Worm (Caenorhabditis elegans): ENCODE data around the gene tbc-2.
"Not testable (repeated sequence)": the region's sequence is repeated elsewhere in the genome, so short reads cannot be mapped to it uniquely, and the experiment has no call there.

Gene tbc-2

DNA sequence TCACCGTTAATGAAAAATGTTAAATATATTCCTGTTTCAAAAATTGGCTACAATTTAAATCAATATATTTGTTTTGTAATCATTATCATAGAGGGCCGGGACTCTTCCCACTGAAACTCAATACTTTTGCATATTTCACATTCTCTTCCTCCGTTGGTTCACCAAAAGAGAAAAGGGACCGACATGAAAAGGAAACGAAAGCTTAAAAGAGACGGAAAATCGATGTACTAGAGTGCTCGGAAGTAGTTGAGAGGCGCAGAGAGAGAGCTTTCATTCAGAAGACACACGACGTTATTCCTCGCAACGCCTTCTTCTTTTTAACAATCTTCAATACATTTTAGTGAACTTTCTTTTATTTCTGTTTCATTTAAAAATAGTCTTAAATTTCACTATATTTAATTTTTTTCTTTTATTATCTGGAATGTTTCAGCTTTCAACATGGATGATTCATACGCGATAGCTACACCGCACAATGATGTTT, 6.9 kb downstream of the tbc-2 start, which contains the start of gene ehs-1:
TSS of gene ehs-1 (plus strand) at position 431 of the 481 bp plus-strand sequence.
- TF ChIP-seq W03F9.2 (tag; optimal IDR thresholded peaks at IDR 0.05) = no peak
- no peak for TF ChIP-seq him-1 (tag; optimal IDR thresholded peaks at IDR 0.05)
- no peak for TF ChIP-seq dao-5 (tag; optimal IDR thresholded peaks at IDR 0.05)

ce11 chrII:5819655-5820054, 7.6 kb downstream of the tbc-2 start:
- TF ChIP-seq dao-5 (tag; optimal IDR thresholded peaks at IDR 0.05) = no peak
- peak; percentile 61 for TF ChIP-seq W03F9.2 (tag; optimal IDR thresholded peaks at IDR 0.05)

DNA sequence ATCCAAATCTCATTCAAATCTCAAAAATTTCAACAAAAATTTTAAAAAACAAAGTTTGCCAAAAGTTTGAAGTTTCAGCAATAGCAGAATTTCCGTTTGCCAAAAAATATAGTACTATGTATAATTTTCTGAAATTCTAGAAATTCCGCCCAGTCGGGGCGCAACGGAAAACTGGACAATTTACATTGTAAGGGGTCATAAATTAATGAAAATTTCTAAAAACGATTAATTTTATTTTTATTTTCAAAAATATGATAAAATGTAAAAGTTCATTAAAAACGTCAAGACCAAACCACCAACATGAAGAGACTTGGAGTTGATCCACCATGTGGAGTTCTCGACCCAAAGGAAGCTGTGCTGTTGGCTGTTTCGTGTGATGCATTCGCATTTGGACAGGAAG, 8.9 kb downstream of the tbc-2 start, which contains the start of gene ZK1248.4:
TSS of gene ZK1248.4 (plus strand) at position 301 of the 400 bp plus-strand sequence.
- TF ChIP-seq W03F9.2 (tag; optimal IDR thresholded peaks at IDR 0.05) (no peak), dao-5 (tag; optimal IDR thresholded peaks at IDR 0.05) (no peak), him-1 (tag; optimal IDR thresholded peaks at IDR 0.05) (no peak)

ce11 chrII:5816346-5816745, 10.9 kb downstream of the tbc-2 start, which contains the start of gene ZK1248.20:
Gene ZK1248.20, plus strand, starts transcription at chrII:5816646.
- TF ChIP-seq W03F9.2 (tag; optimal IDR thresholded peaks at IDR 0.05) (no peak), him-1 (tag; optimal IDR thresholded peaks at IDR 0.05) (no peak), dao-5 (tag; optimal IDR thresholded peaks at IDR 0.05) (no peak)

DNA sequence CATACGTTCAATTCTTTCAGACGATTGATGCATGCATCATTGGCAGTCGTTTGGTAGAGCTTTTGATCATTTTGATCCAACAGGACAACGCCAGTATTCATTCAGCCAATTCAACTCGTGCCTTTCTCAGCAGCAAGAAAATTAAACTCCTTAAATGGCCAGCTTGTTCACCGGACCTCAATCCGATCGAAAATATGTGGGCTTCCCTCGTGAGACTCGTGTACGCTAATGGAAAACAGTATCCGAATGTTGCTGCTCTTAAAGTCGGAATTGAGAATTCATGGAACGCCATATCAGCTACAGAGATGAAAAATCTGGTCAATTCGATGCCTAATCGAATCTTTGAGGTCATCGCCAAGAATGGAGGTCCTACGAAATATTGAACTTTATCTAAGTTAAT, 11.9 kb downstream of the tbc-2 start, which contains the start of gene wago-5:
TSS of gene wago-5 (minus strand) at position 101 of the 400 bp plus-strand sequence.
- not testable (repeated sequence) for TF ChIP-seq him-1, dao-5, W03F9.2 (tag; optimal IDR thresholded peaks at IDR 0.05)

DNA sequence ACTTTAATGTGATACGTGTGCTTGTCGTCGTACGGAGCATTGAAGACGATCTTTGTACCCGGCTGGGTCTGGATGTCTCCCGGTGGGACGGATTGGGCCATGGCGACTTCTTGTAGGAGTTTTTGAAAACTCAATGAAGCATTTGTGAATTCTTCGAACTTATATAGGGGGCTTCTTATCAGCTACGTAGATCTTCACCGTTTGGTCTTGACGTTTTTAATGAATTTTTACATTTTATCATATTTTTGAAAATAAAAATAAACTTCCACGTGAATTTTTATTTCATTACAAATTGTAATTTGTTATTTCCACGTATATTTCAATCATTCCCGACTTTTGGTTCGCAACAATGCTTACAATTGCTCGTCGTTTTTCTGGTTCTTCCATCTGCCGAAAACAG, 17.0 kb downstream of the tbc-2 start, which contains the start of the genes msp-64 and ZK1248.5:
TSS of gene msp-64 (minus strand) at position 101 of the 400 bp plus-strand sequence.
TSS of gene ZK1248.5 (plus strand) at position 285 of the 400 bp plus-strand sequence.
- TF ChIP-seq him-1 (tag; optimal IDR thresholded peaks at IDR 0.05) = no peak
- no peak for TF ChIP-seq dao-5 (tag; optimal IDR thresholded peaks at IDR 0.05)
- TF ChIP-seq W03F9.2 (tag; optimal IDR thresholded peaks at IDR 0.05) = no peak

- TF ChIP-seq W03F9.2 (tag; optimal IDR thresholded peaks at IDR 0.05) (no peak), dao-5 (tag; optimal IDR thresholded peaks at IDR 0.05) (no peak), him-1 (tag; optimal IDR thresholded peaks at IDR 0.05) (no peak)
Observed at ce11 chrII:5806563-5806962, 20.7 kb downstream of the tbc-2 start.

DNA sequence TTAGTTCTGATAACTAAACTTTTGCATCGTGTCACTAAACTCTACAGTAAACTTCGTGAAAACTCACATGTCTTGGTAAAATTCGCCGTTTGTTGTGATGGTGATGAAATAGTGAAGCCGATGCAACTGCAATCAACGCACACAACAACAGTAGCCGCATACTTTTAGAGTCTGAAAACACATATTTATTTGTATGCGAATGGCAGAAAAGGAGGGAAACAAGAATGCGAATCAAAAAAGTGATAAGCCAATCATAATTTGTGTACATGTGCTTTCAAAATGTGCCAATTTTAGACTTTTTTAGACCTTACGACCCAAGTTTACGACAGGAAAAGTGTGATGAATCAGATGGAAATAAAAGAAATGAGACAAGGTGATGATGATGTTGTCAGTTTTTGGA, 21.9 kb downstream of the tbc-2 start, which contains the start of gene K05F1.10:
TSS of gene K05F1.10 (minus strand) at position 171 of the 400 bp plus-strand sequence.
- TF ChIP-seq him-1 (tag; optimal IDR thresholded peaks at IDR 0.05) = no peak
- TF ChIP-seq dao-5 (tag; optimal IDR thresholded peaks at IDR 0.05) = no peak
- TF ChIP-seq W03F9.2 (tag; optimal IDR thresholded peaks at IDR 0.05) = no peak

ce11 chrII:5804288-5804687, 23.0 kb downstream of the tbc-2 start:
- TF ChIP-seq him-1 (tag; optimal IDR thresholded peaks at IDR 0.05) (no peak), dao-5 (tag; optimal IDR thresholded peaks at IDR 0.05) (no peak), W03F9.2 (tag; optimal IDR thresholded peaks at IDR 0.05) (no peak)

ce11 chrII:5801075-5801474, 26.2 kb downstream of the tbc-2 start, which contains the start of the genes K05F1.9 and K05F1.1:
Gene K05F1.9, minus strand, starts transcription at chrII:5801175.
Gene K05F1.1, plus strand, starts transcription at chrII:5801382.
- TF ChIP-seq him-1 (tag; optimal IDR thresholded peaks at IDR 0.05) (no peak), dao-5 (tag; optimal IDR thresholded peaks at IDR 0.05) (no peak), W03F9.2 (tag; optimal IDR thresholded peaks at IDR 0.05) (no peak)

DNA sequence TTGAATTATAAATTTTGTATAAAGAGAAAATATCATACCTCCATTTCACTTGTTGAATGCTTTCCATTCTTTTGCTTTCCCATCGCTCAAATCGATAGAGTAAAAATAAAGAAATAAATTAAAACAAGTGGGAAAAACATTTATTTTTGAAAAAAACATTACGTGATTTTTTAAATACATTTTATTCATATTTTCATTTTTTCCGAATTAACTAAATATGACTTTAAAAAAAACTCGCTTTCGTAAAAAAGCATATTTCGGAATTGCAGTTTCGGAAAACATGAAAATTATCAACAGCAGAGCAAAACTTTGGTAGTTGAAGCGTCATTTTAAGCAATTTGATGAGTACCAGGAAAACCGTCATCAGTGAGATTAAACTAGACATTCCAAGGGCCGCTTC, 27.7 kb downstream of the tbc-2 start, which contains the start of gene K05F1.8:
TSS of gene K05F1.8 (minus strand) at position 101 of the 400 bp plus-strand sequence.
- TF ChIP-seq dao-5 (tag; optimal IDR thresholded peaks at IDR 0.05) (no peak), W03F9.2 (tag; optimal IDR thresholded peaks at IDR 0.05) (no peak), him-1 (tag; optimal IDR thresholded peaks at IDR 0.05) (no peak)

DNA sequence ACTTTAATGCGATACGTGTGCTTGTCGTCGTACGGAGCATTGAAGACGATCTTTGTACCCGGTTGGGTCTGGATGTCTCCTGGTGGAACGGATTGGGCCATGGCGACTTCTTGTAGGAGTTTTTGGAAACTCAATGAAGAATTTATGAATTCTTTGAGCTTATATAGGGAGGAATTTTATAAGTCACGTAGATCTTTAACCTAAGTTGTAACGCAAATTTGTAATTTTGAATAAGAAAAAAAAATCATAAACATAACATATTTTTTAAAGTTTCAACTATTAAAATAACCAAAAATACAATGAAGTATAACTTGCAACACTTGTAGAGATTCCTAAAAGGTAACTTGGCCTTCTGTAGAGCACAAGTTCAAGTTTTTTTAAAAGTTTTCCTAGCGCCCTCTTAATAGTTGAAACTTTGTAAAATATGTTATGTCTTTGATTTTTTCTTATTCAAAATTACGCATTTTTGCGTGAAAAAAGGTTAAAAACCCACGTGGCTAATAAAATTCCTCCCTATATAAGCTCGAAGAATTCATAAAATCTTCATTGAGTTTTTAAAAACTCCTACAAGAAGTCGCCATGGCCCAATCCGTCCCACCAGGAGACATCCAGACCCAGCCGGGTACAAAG, 29.8 kb downstream of the tbc-2 start, which contains the start of the genes msp-63 and msp-142:
TSS of gene msp-63 (minus strand) at position 101 of the 630 bp plus-strand sequence.
TSS of gene msp-142 (plus strand) at position 580 of the 630 bp plus-strand sequence.
- TF ChIP-seq dao-5 (tag; optimal IDR thresholded peaks at IDR 0.05) (no peak), him-1 (tag; optimal IDR thresholded peaks at IDR 0.05) (no peak), W03F9.2 (tag; optimal IDR thresholded peaks at IDR 0.05) (no peak)

ce11 chrII:5794195-5794594, 33.0 kb downstream of the tbc-2 start, which contains the start of gene acdh-8:
Gene acdh-8, plus strand, starts transcription at chrII:5794495.
- TF ChIP-seq dao-5 (tag; optimal IDR thresholded peaks at IDR 0.05) (no peak), W03F9.2 (tag; optimal IDR thresholded peaks at IDR 0.05) (no peak), him-1 (tag; optimal IDR thresholded peaks at IDR 0.05) (no peak)

ce11 chrII:5792490-5792889, 34.8 kb downstream of the tbc-2 start, which contains the start of gene K05F1.14:
Gene K05F1.14, minus strand, starts transcription at chrII:5792590.
- TF ChIP-seq dao-5 (tag; optimal IDR thresholded peaks at IDR 0.05) = no peak
- no peak for TF ChIP-seq him-1 (tag; optimal IDR thresholded peaks at IDR 0.05)

Data from whole organism, L4/young adult.